ENCODE assay signal across 5 fruit fly cellular contexts in the genomic region with DNA sequence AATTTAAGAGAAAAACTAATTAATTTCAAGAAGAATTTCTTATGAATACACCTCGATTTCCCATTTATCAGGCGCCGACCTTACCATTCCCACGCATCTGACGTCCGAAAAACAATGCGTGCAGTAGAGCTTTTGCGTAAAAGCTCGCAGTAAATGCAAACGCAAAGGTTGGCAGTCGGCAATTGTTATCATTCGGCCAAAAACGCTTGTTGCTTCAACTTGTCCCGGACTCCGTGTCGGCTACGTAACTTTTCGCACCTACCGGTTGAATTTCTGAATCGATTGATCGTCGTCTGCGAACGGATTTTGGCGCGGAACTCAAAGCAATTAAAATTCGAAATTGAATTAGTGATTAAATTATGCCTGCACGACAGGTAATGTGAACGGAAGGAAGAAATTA.
A peak's percentile ranks its signal among the peaks of the same experiment; 100 is the strongest.
TF ChIP-seq lines count a peak whose summit lies in the region.

TSS of gene CG3277 (plus strand) at position 208 of the 400 bp plus-strand sequence.

- TF ChIP-seq CTCF in whole organism, embryonic (GFP tag; optimal IDR thresholded peaks at IDR 0.05; lab: Kevin White, UChicago): no peak

TF ChIP-seq in whole organism, adult, 20 proteins besides CTCF, POLR2A, EP300 and RAD21:
- TF ChIP-seq CG12768 (GFP tag; optimal IDR thresholded peaks at IDR 0.05; lab: Kevin White, UChicago) (peak; percentile 12), Mnt (GFP tag; optimal IDR thresholded peaks at IDR 0.05; lab: Kevin White, UChicago) (no peak), CG11617 (GFP tag; optimal IDR thresholded peaks at IDR 0.05; lab: Kevin White, UChicago) (no peak), cic (GFP tag; optimal IDR thresholded peaks at IDR 0.05; lab: Kevin White, UChicago) (peak; percentile 30), ovo (GFP tag; optimal IDR thresholded peaks at IDR 0.05; lab: Kevin White, UChicago) (no peak), CG14711 (tag; optimal IDR thresholded peaks at IDR 0.05; lab: Kevin White, UChicago) (no peak)

TF ChIP-seq in whole organism, embryonic, 481 proteins besides CTCF, POLR2A, EP300 and RAD21:
- TF ChIP-seq chm (GFP tag; IDR thresholded peaks at IDR 0.05; lab: Robert Waterston, UW): peak; percentile 13; the same call in 1 of the 2 replicates
- no peak for TF ChIP-seq schlank (tag; optimal IDR thresholded peaks at IDR 0.05; lab: Kevin White, UChicago)
- 0 out of 3 replicates have a peak, but pooled peaks have one; percentile 11 for TF ChIP-seq CG11695 (GFP tag; IDR thresholded peaks at IDR 0.05; lab: Robert Waterston, UW)
- peak; percentile 7; the same call in 1 of the 3 replicates for TF ChIP-seq sr (GFP tag; IDR thresholded peaks at IDR 0.05; lab: Robert Waterston, UW)
- peak; percentile 19 for TF ChIP-seq lab (GFP tag; optimal IDR thresholded peaks at IDR 0.05; lab: Kevin White, UChicago)
- TF ChIP-seq Meics (GFP tag; optimal IDR thresholded peaks at IDR 0.05; lab: Kevin White, UChicago): no peak
- TF ChIP-seq Jarid2 (GFP tag; optimal IDR thresholded peaks at IDR 0.05; lab: Kevin White, UChicago): peak; percentile 0
- TF ChIP-seq Deaf1 (tag; optimal IDR thresholded peaks at IDR 0.05; lab: Kevin White, UChicago): peak; percentile 57
- peak in 1 of 2 experiments; percentile 32 for TF ChIP-seq Pdp1 (GFP tag; optimal IDR thresholded peaks at IDR 0.05; lab: Kevin White, UChicago)
- TF ChIP-seq scrt (GFP tag; optimal IDR thresholded peaks at IDR 0.05; lab: Kevin White, UChicago): peak; percentile 42
- no peak for TF ChIP-seq pita (GFP tag; optimal IDR thresholded peaks at IDR 0.05; lab: Kevin White, UChicago)

TF ChIP-seq in whole organism, prepupa, 60 proteins besides CTCF, POLR2A, EP300 and RAD21:
- TF ChIP-seq Hr38 (GFP tag; optimal IDR thresholded peaks at IDR 0.05; lab: Kevin White, UChicago) (no peak), Eip78C (GFP tag; lab: Kevin White, UChicago) (no peak), vri (GFP tag; optimal IDR thresholded peaks at IDR 0.05; lab: Kevin White, UChicago) (peak; percentile 53), esn (GFP tag; optimal IDR thresholded peaks at IDR 0.05; lab: Kevin White, UChicago) (no peak), Eip93F (GFP tag; optimal IDR thresholded peaks at IDR 0.05; lab: Kevin White, UChicago) (peak; percentile 1)
TF ChIP-seq in whole organism, prepupa: peak in this region for 2.

TF ChIP-seq in whole organism, pupa, 21 proteins besides CTCF, POLR2A, EP300 and RAD21:
- TF ChIP-seq CG9948 (tag; optimal IDR thresholded peaks at IDR 0.05; lab: Kevin White, UChicago): no peak
- no peak for TF ChIP-seq Snoo (tag; optimal IDR thresholded peaks at IDR 0.05; lab: Kevin White, UChicago)
- no peak for TF ChIP-seq D1 (tag; optimal IDR thresholded peaks at IDR 0.05; lab: Kevin White, UChicago)
- TF ChIP-seq CG12605 (GFP tag; IDR thresholded peaks at IDR 0.05; lab: Robert Waterston, UW): peak; percentile 37; the same call in 1 of the 2 replicates

TF ChIP-seq in whole organism, wandering third instar larva, 38 proteins besides CTCF, POLR2A, EP300 and RAD21:
- TF ChIP-seq fru (GFP tag; optimal IDR thresholded peaks at IDR 0.05; lab: Kevin White, UChicago): peak; percentile 84
- TF ChIP-seq Dif (GFP tag; optimal IDR thresholded peaks at IDR 0.05; lab: Kevin White, UChicago; ENCODE audit: partially characterized antibody): no peak
